Fruit fly (Drosophila melanogaster): ENCODE data around the gene CheB93a.

The CheB93a gene

dm6 chr3R:21446334-21446733 is 39.1 kb downstream of the CheB93a start, which contains the start of gene lbe (continued):
- TF ChIP-seq CG7963 (GFP tag; IDR thresholded peaks at IDR 0.05; ENCODE audit: partially characterized antibody) = 0 out of 3 replicates have a peak, but pooled peaks have one; percentile 18
- TF ChIP-seq CG4707 (GFP tag; optimal IDR thresholded peaks at IDR 0.05) = no peak
- peak; percentile 39 for TF ChIP-seq BtbVII (GFP tag; optimal IDR thresholded peaks at IDR 0.05)
- TF ChIP-seq insv (GFP tag; optimal IDR thresholded peaks at IDR 0.05) = peak in 1 of 2 experiments; percentile 73
- TF ChIP-seq CG31388 (GFP tag; optimal IDR thresholded peaks at IDR 0.05) = no peak
- TF ChIP-seq CG7372 (GFP tag; IDR thresholded peaks at IDR 0.05) = no peak
- TF ChIP-seq sd (tag; optimal IDR thresholded peaks at IDR 0.05) = peak; percentile 31
- no peak for TF ChIP-seq CG11723 (GFP tag; optimal IDR thresholded peaks at IDR 0.05)
- no peak for TF ChIP-seq Ptx1 (GFP tag; IDR thresholded peaks at IDR 0.05)
- TF ChIP-seq tgo (GFP tag; IDR thresholded peaks at IDR 0.05) = no peak
- no peak for TF ChIP-seq CG11085 (GFP tag; IDR thresholded peaks at IDR 0.05)
- no peak for TF ChIP-seq CG18011 (GFP tag; optimal IDR thresholded peaks at IDR 0.05)
- no peak for TF ChIP-seq lov (optimal IDR thresholded peaks at IDR 0.05)
- TF ChIP-seq lov (GFP tag; IDR thresholded peaks at IDR 0.05) = no peak; the same call in 2 of the 3 replicates
- no peak for TF ChIP-seq Meics (GFP tag; optimal IDR thresholded peaks at IDR 0.05)
- TF ChIP-seq sna (GFP tag; IDR thresholded peaks at IDR 0.05; ENCODE audit: partially characterized antibody) = peak; percentile 69; the same call in 1 of the 2 replicates
- no peak for TF ChIP-seq D19B (GFP tag; optimal IDR thresholded peaks at IDR 0.05)
- no peak for TF ChIP-seq CG15479 (GFP tag; optimal IDR thresholded peaks at IDR 0.05)
- peak; percentile 96 for TF ChIP-seq CG8478 (optimal IDR thresholded peaks at IDR 0.05)
- no peak for TF ChIP-seq zfh2 (GFP tag; optimal IDR thresholded peaks at IDR 0.05)
- TF ChIP-seq gsb-n (tag; optimal IDR thresholded peaks at IDR 0.05) = peak; percentile 88
- peak; percentile 72 for TF ChIP-seq Deaf1 (tag; optimal IDR thresholded peaks at IDR 0.05)
- TF ChIP-seq CG7357 (GFP tag; IDR thresholded peaks at IDR 0.05) = no peak
- TF ChIP-seq z (GFP tag; IDR thresholded peaks at IDR 0.05) = peak; percentile 61; the same call in 2 of the 3 replicates
- no peak for TF ChIP-seq Lim3 (GFP tag; IDR thresholded peaks at IDR 0.05)
- TF ChIP-seq lab (GFP tag; optimal IDR thresholded peaks at IDR 0.05) = no peak
- TF ChIP-seq nom (GFP tag; optimal IDR thresholded peaks at IDR 0.05) = no peak
- no peak for TF ChIP-seq ara (GFP tag; IDR thresholded peaks at IDR 0.05)
- peak; percentile 85 for TF ChIP-seq seq (GFP tag; IDR thresholded peaks at IDR 0.05)
- TF ChIP-seq Trl (optimal IDR thresholded peaks at IDR 0.05) = peak; percentile 90 to 92
- TF ChIP-seq Trl (GFP tag; optimal IDR thresholded peaks at IDR 0.05) = peak; percentile 60
- no peak for TF ChIP-seq bowl (GFP tag; IDR thresholded peaks at IDR 0.05)
- no peak for TF ChIP-seq CG15011 (GFP tag; optimal IDR thresholded peaks at IDR 0.05)
- TF ChIP-seq az2 (GFP tag; optimal IDR thresholded peaks at IDR 0.05) = no peak
- TF ChIP-seq CG7556 (GFP tag; optimal IDR thresholded peaks at IDR 0.05) = no peak
- TF ChIP-seq Kr (GFP tag; optimal IDR thresholded peaks at IDR 0.05) = no peak
- peak; percentile 81 for TF ChIP-seq CG5180 (GFP tag; optimal IDR thresholded peaks at IDR 0.05)
- TF ChIP-seq Optix (GFP tag; IDR thresholded peaks at IDR 0.05) = no peak
- no peak for TF ChIP-seq wor (GFP tag; IDR thresholded peaks at IDR 0.05)
- TF ChIP-seq caup (GFP tag; optimal IDR thresholded peaks at IDR 0.05; ENCODE audit: severe bottlenecking) = no peak
- TF ChIP-seq crc (GFP tag; optimal IDR thresholded peaks at IDR 0.05) = no peak
- no peak for TF ChIP-seq TFAM (GFP tag; optimal IDR thresholded peaks at IDR 0.05)
- no peak for TF ChIP-seq salm (tag; optimal IDR thresholded peaks at IDR 0.05)
- TF ChIP-seq Eip74EF (GFP tag; optimal IDR thresholded peaks at IDR 0.05) = no peak
- TF ChIP-seq CG8944 (GFP tag; optimal IDR thresholded peaks at IDR 0.05) = no peak
- TF ChIP-seq yki (optimal IDR thresholded peaks at IDR 0.05) = peak; percentile 81
- TF ChIP-seq CG4730 (GFP tag; IDR thresholded peaks at IDR 0.05) = no peak
- TF ChIP-seq unc-4 (GFP tag; IDR thresholded peaks at IDR 0.05; ENCODE audit: partially characterized antibody) = 0 out of 2 replicates have a peak, but pooled peaks have one; percentile 27
- no peak for TF ChIP-seq CTCF (GFP tag; optimal IDR thresholded peaks at IDR 0.05)
- no peak; the same call in 1 of the 2 replicates for TF ChIP-seq Awh (GFP tag; IDR thresholded peaks at IDR 0.05)
- TF ChIP-seq HHEX (GFP tag; optimal IDR thresholded peaks at IDR 0.05) = no peak
- peak; percentile 25 for TF ChIP-seq HmgD (GFP tag; optimal IDR thresholded peaks at IDR 0.05)
- no peak for TF ChIP-seq CG34376 (GFP tag; optimal IDR thresholded peaks at IDR 0.05)
